Fruit fly (Drosophila melanogaster): ENCODE measurements around the gene Pfdn6.

The Pfdn6 gene

DNA sequence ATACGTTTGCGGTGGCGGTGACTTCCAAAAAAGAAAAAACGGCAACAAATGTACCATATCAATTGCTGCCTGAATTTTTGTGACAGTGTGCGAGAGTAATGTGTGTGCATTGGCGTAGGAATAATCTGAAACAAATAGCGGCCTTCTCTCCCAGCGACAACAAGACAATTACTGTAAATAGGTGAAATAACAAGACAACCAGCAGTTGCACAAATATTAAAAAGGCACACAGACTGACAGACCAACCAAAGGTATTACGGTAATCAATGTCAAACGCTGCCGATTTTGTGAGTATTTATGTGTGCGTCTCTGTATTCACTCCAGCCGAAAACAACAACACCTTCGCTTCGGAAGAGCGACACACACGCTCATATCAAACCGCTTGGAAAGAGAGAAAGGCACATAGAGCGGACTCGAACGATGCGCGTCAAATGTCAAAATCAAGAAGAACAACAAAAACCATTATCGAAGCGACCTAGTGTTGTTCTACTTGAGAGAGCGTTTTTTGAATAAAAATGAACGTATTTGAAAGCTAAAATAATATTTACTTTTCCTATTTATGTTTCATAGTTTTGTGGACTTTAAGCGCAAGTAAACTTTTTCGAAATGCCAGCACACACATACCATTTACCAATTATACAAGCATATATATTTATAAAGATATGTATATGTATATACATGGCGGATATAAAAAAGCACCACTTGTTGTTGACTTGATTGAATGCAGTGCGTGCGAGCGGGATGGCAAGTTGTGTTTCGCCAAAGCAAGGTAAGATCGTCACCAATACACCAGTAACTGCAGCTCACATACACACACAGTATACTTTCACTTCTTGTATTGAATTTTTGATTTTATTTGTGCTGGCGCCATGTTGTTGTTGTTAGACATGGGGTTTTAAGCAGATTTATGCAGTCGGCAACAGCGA is 16.4 kb upstream of the Pfdn6 start (continued):
- TF ChIP-seq dm (GFP tag; optimal IDR thresholded peaks at IDR 0.05) (peak; percentile 4), Hand (GFP tag; optimal IDR thresholded peaks at IDR 0.05) (no peak), CG6272 (GFP tag; IDR thresholded peaks at IDR 0.05) (no peak), cwo (GFP tag; optimal IDR thresholded peaks at IDR 0.05) (peak; percentile 46), Atf-2 (GFP tag; optimal IDR thresholded peaks at IDR 0.05) (peak; percentile 49), PHDP (tag; optimal IDR thresholded peaks at IDR 0.05) (peak; percentile 75), cad (GFP tag; optimal IDR thresholded peaks at IDR 0.05) (no peak), CG3847 (GFP tag; IDR thresholded peaks at IDR 0.05) (no peak; the same call in 1 of the 2 replicates), Six4 (GFP tag; optimal IDR thresholded peaks at IDR 0.05) (peak; percentile 16), prd (optimal IDR thresholded peaks at IDR 0.05) (no peak), prd (GFP tag; IDR thresholded peaks at IDR 0.05) (peak; percentile 61; the same call in 2 of the 3 replicates), gfzf (GFP tag; optimal IDR thresholded peaks at IDR 0.05) (no peak), bowl (GFP tag; IDR thresholded peaks at IDR 0.05) (peak; percentile 17; the same call in 1 of the 2 replicates), stc (GFP tag; IDR thresholded peaks at IDR 0.05) (peak; percentile 66), CG1233 (GFP tag; optimal IDR thresholded peaks at IDR 0.05) (peak; percentile 68), Mrtf (GFP tag; IDR thresholded peaks at IDR 0.05) (peak; percentile 49; the same call in 1 of the 3 replicates), CG7271 (tag; optimal IDR thresholded peaks at IDR 0.05) (peak; percentile 4), Hr51 (GFP tag; optimal IDR thresholded peaks at IDR 0.05) (peak in 1 of 2 experiments; percentile 39), croc (GFP tag; conservative IDR thresholded peaks at IDR 0.05) (no peak), hkb (optimal IDR thresholded peaks at IDR 0.05) (no peak), hkb (GFP tag; IDR thresholded peaks at IDR 0.05) (peak; percentile 68; the same call in 1 of the 2 replicates), scrt (GFP tag; optimal IDR thresholded peaks at IDR 0.05) (peak; percentile 34), CG6813 (GFP tag; optimal IDR thresholded peaks at IDR 0.05) (peak; percentile 85), zen (tag; optimal IDR thresholded peaks at IDR 0.05) (peak; percentile 61), CG14710 (tag; optimal IDR thresholded peaks at IDR 0.05) (peak; percentile 58), Fer1 (GFP tag; optimal IDR thresholded peaks at IDR 0.05) (peak; percentile 78), YL-1 (GFP tag; optimal IDR thresholded peaks at IDR 0.05) (peak; percentile 17), bigmax (GFP tag; optimal IDR thresholded peaks at IDR 0.05) (peak; percentile 1), bcd (GFP tag; optimal IDR thresholded peaks at IDR 0.05) (peak; percentile 66), CG13894 (tag; optimal IDR thresholded peaks at IDR 0.05) (peak; percentile 10), CG2199 (GFP tag; IDR thresholded peaks at IDR 0.05) (peak; percentile 83; the same call in 2 of the 3 replicates), Hmr (GFP tag; optimal IDR thresholded peaks at IDR 0.05) (peak; percentile 86), CG17361 (GFP tag; IDR thresholded peaks at IDR 0.05) (peak; percentile 40; the same call in 1 of the 3 replicates), ssp (GFP tag; IDR thresholded peaks at IDR 0.05) (no peak), CG16863 (GFP tag; optimal IDR thresholded peaks at IDR 0.05) (peak; percentile 62), Ets65A (GFP tag) (no peak), jing (GFP tag; optimal IDR thresholded peaks at IDR 0.05) (no peak), CG1602 (GFP tag; optimal IDR thresholded peaks at IDR 0.05) (no peak), lola (GFP tag; optimal IDR thresholded peaks at IDR 0.05) (peak in 1 of 3 experiments; percentile 56), z (GFP tag; IDR thresholded peaks at IDR 0.05) (peak; percentile 52; the same call in 1 of the 3 replicates), ara (GFP tag; IDR thresholded peaks at IDR 0.05) (peak; percentile 48), lilli (GFP tag; optimal IDR thresholded peaks at IDR 0.05) (peak; percentile 24), Hr78 (GFP tag; optimal IDR thresholded peaks at IDR 0.05) (peak in 1 of 2 experiments; percentile 65), Trl (optimal IDR thresholded peaks at IDR 0.05) (peak; percentile 66 to 86), Trl (GFP tag; optimal IDR thresholded peaks at IDR 0.05) (peak; percentile 77), CG9797 (GFP tag; optimal IDR thresholded peaks at IDR 0.05) (peak; percentile 34), ATbp (GFP tag; optimal IDR thresholded peaks at IDR 0.05) (peak; percentile 90), wek (GFP tag; optimal IDR thresholded peaks at IDR 0.05) (peak; percentile 77)

Measured in whole organism, embryonic.